Fruit fly (Drosophila melanogaster) whole organism, wandering third instar larva: ENCODE data around the gene PIG-H.

Experiments
- Abd-B ChIP-seq: fragments of >200 bp; optimal IDR thresholded peaks from 2 replicates; lab custom pipeline; 2017; ENCODE audit warnings: missing biosample characterization, missing genetic modification characterization
- CG32264 ChIP-seq: fragments of 200-800 bp; sonication (Bioruptor generic); optimal IDR thresholded peaks from 2 replicates; lab custom pipeline; 2016; ENCODE audit warnings: missing biosample characterization, missing genetic modification characterization
- CG9705 ChIP-seq: fragments of 200-800 bp; sonication (Bioruptor generic); optimal IDR thresholded peaks from 2 replicates; lab custom pipeline; 2018; ENCODE audit warnings: missing biosample characterization, mild to moderate bottlenecking, missing genetic modification characterization
- CrebA ChIP-seq: fragments of 200-800 bp; sonication (Bioruptor generic); optimal IDR thresholded peaks from 2 replicates; lab custom pipeline; 2016; ENCODE audit warnings: missing biosample characterization, mild to moderate bottlenecking, missing genetic modification characterization, borderline replicate concordance
- Dif ChIP-seq: fragments of 200-275, 200-300 bp; sonication (Bioruptor generic); optimal IDR thresholded peaks from 2 replicates; lab custom pipeline; 2018; ENCODE audit warnings: missing biosample characterization, missing genetic modification characterization; ENCODE audit not compliant: partially characterized antibody
- GATAd ChIP-seq: sonication (Bioruptor generic); optimal IDR thresholded peaks from 2 replicates; lab custom pipeline; 2016; ENCODE audit warnings: missing biosample characterization, missing genetic modification characterization
- Hnf4 ChIP-seq: fragments of 200-800 bp; sonication (Bioruptor generic); optimal IDR thresholded peaks from 2 replicates; lab custom pipeline; 2016; ENCODE audit warnings: missing biosample characterization, mild to moderate bottlenecking, missing genetic modification characterization
- Hr78 ChIP-seq: fragments of >200 bp; optimal IDR thresholded peaks from 2 replicates; lab custom pipeline; 2017; ENCODE audit warnings: missing biosample characterization, missing genetic modification characterization
- Hr83 ChIP-seq: fragments of 200-300 bp; sonication (Bioruptor generic); optimal IDR thresholded peaks from 2 replicates; lab custom pipeline; 2016; ENCODE audit warnings: missing biosample characterization, mild to moderate bottlenecking, missing genetic modification characterization, moderate library complexity; ENCODE audit not compliant: poor library complexity, severe bottlenecking
- N ChIP-seq: fragments of >200 bp; optimal IDR thresholded peaks from 2 replicates; lab custom pipeline; 2018; ENCODE audit warnings: missing biosample characterization, missing external identifiers, missing genetic modification characterization
- OdsH ChIP-seq: fragments of 200-800 bp; sonication (Bioruptor generic); optimal IDR thresholded peaks from 2 replicates; lab custom pipeline; 2016; ENCODE audit warnings: missing biosample characterization, mild to moderate bottlenecking, missing genetic modification characterization
- Rel ChIP-seq, 2 experiments: fragments of 200-800 bp; sonication (Bioruptor generic) in 1 of 2; optimal IDR thresholded peaks; 2 replicates in 1 of 2; 3 replicates in 1 of 2; lab custom pipeline; 2016 to 2019; ENCODE audit warnings: mild to moderate bottlenecking in 2 of 2, missing biosample characterization in 2 of 2, missing genetic modification characterization in 2 of 2, moderate library complexity in 1 of 2
- Vsx2 ChIP-seq: fragments of 200-300, 225-300 bp; sonication (Bioruptor generic); optimal IDR thresholded peaks from 2 replicates; lab custom pipeline; 2018; ENCODE audit warnings: missing biosample characterization, missing genetic modification characterization; ENCODE audit not compliant: partially characterized antibody
- br ChIP-seq: fragments of 200-800 bp; sonication (Bioruptor generic); optimal IDR thresholded peaks from 2 replicates; lab custom pipeline; 2016; ENCODE audit warnings: missing biosample characterization, missing genetic modification characterization
- brk ChIP-seq: fragments of 200-800 bp; sonication (Bioruptor generic); optimal IDR thresholded peaks from 2 replicates; lab custom pipeline; 2016; ENCODE audit warnings: missing biosample characterization, mild to moderate bottlenecking, missing genetic modification characterization
- dl ChIP-seq, 2 experiments: fragments of 175-275, 200-275 bp in 1 of 2; fragments of 200-275 bp in 1 of 2; sonication (Bioruptor generic); optimal IDR thresholded peaks; lab custom pipeline; 2018; ENCODE audit warnings: mild to moderate bottlenecking in 2 of 2, missing biosample characterization in 2 of 2, missing genetic modification characterization in 2 of 2, moderate library complexity in 2 of 2; ENCODE audit not compliant: partially characterized antibody in 2 of 2, insufficient read depth in 1 of 2
- dmrt93B ChIP-seq: fragments of 200-800 bp; sonication (Bioruptor generic); optimal IDR thresholded peaks from 2 replicates; lab custom pipeline; 2018; ENCODE audit warnings: missing biosample characterization, mild to moderate bottlenecking, missing genetic modification characterization
- ey ChIP-seq: fragments of 200-800 bp; sonication (Bioruptor generic); optimal IDR thresholded peaks from 2 replicates; lab custom pipeline; 2016; ENCODE audit warnings: missing biosample characterization, missing genetic modification characterization
- foxo ChIP-seq, 2 experiments: fragments of 200-800 bp; sonication (Bioruptor generic); optimal IDR thresholded peaks; 2 replicates in 1 of 2; 3 replicates in 1 of 2; lab custom pipeline; 2016 to 2017; ENCODE audit warnings: missing biosample characterization in 2 of 2, missing genetic modification characterization in 2 of 2
- fru ChIP-seq: fragments of 200-800 bp; sonication (Bioruptor generic); optimal IDR thresholded peaks from 3 replicates; lab custom pipeline; 2016; ENCODE audit warnings: missing biosample characterization, mild to moderate bottlenecking, missing genetic modification characterization
- h ChIP-seq: fragments of 200-800 bp; sonication (Bioruptor generic); optimal IDR thresholded peaks from 3 replicates; lab custom pipeline; 2016; ENCODE audit warnings: missing biosample characterization, mild to moderate bottlenecking, missing genetic modification characterization
- jim ChIP-seq: fragments of 175-275, 200-325 bp; sonication (Bioruptor generic); optimal IDR thresholded peaks from 2 replicates; lab custom pipeline; 2016; ENCODE audit warnings: missing biosample characterization, mild to moderate bottlenecking, missing genetic modification characterization
- psq ChIP-seq: fragments of 200-800 bp; sonication (Bioruptor generic); optimal IDR thresholded peaks from 3 replicates; lab custom pipeline; 2017; ENCODE audit warnings: missing biosample characterization, mild to moderate bottlenecking, missing genetic modification characterization, moderate library complexity
- rgr ChIP-seq: fragments of 200-800 bp; sonication (Bioruptor generic); optimal IDR thresholded peaks from 3 replicates; lab custom pipeline; 2016; ENCODE audit warnings: missing biosample characterization, mild to moderate bottlenecking, missing genetic modification characterization
- sage ChIP-seq: fragments of 200-800 bp; sonication (Bioruptor generic); optimal IDR thresholded peaks from 2 replicates; lab custom pipeline; 2016; ENCODE audit warnings: missing biosample characterization, mild to moderate bottlenecking, missing genetic modification characterization
- sv ChIP-seq: fragments of 200-800 bp; sonication (Bioruptor generic); optimal IDR thresholded peaks from 3 replicates; lab custom pipeline; 2016; ENCODE audit warnings: missing biosample characterization, missing genetic modification characterization
- tai ChIP-seq: sonication (Bioruptor generic); optimal IDR thresholded peaks from 2 replicates; lab custom pipeline; 2016; ENCODE audit warnings: missing biosample characterization, missing genetic modification characterization
- usp ChIP-seq: fragments of >200 bp; optimal IDR thresholded peaks from 2 replicates; lab custom pipeline; 2017; ENCODE audit warnings: missing biosample characterization, missing genetic modification characterization
- woc ChIP-seq: sonication (Bioruptor generic); optimal IDR thresholded peaks from 2 replicates; lab custom pipeline; 2016; ENCODE audit warnings: missing biosample characterization, mild to moderate bottlenecking, missing genetic modification characterization

The PIG-H gene

DNA sequence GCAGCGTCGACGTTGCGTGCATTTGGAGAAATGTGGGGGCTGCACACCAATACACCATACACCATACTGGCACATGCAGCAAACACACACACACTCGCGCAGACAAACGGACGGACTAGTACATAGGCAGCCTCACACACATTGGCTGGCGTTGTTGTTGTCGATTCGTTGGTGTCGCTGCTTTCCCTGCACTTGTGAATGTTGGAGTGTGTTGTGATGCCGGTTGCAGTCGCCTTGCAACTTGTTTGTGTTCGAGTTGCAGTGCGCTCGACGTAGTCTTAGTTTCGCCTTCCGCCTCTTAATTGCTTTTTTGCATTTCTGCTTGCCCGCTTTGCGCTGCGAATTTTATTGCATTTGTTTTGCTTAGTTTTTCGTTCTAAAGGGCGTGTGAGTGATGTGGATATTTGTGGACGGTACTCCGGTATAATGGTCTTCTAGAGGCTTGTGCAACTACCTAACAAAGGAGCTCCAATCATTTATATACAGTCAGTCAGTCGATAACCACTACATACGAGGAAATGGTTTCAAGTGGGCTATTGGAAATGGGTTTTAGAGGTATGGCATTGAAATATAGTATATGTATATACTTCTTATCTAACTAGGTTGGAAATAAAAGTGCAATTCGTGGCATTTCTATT is 36.0 kb upstream of the PIG-H start:
- peak; percentile 57 for TF ChIP-seq CrebA (GFP tag; lab: Kevin White, UChicago)
- TF ChIP-seq Rel (GFP tag; optimal IDR thresholded peaks at IDR 0.05; lab: Kevin White, UChicago) = no peak
- TF ChIP-seq Rel (tag; optimal IDR thresholded peaks at IDR 0.05; lab: Kevin White, UChicago) = peak; percentile 34
- TF ChIP-seq rgr = no peak
- peak; percentile 8 for TF ChIP-seq Dif
- peak; percentile 48 to 65 for TF ChIP-seq dl (GFP tag; optimal IDR thresholded peaks at IDR 0.05; lab: Kevin White, UChicago; ENCODE audit: insufficient read depth in 1 of 2, partially characterized antibody in 2 of 2)
- no peak for TF ChIP-seq psq
- no peak for TF ChIP-seq dmrt93B (GFP tag; lab: Kevin White, UChicago)
- peak; percentile 73 for TF ChIP-seq N (GFP tag; lab: Kevin White, UChicago)

DNA sequence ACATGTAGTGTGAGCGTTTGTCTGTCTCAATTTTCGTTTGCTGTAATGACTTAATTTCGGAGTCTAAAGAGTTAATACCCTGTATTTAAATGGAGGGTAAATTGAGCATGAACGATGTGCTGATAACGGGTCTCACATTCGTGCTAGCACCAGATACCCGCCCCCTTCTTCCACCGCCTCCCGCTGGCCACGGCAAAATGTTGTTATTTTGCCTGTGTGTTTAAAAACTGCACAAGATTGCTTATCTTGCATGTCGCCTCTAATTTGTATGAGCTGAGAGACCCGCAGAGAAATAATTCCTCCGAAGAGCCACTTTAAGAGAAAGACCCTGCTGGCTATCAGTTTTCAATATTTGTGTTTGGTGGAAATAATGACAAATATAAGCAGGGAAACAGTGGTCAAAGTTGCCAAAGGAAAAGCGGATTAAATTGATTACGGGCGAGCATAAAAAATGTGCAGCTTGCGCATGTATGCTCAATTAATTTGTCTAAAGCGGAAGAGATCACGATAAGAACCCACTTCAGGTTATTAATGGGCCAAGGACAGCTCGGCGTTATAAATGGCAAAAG is 34.8 kb upstream of the PIG-H start:
- TF ChIP-seq ey (GFP tag; lab: Kevin White, UChicago) (no peak), jim (GFP tag; lab: Kevin White, UChicago) (no peak), N (GFP tag; lab: Kevin White, UChicago) (no peak), GATAd (GFP tag; lab: Kevin White, UChicago) (no peak), Vsx2 (GFP tag; lab: Kevin White, UChicago) (no peak), br (GFP tag; lab: Kevin White, UChicago) (peak; percentile 29), Rel (GFP tag; optimal IDR thresholded peaks at IDR 0.05; lab: Kevin White, UChicago) (no peak), Rel (tag; optimal IDR thresholded peaks at IDR 0.05; lab: Kevin White, UChicago) (no peak), Hr83 (GFP tag; lab: Kevin White, UChicago) (no peak), Hr78 (GFP tag; lab: Kevin White, UChicago) (no peak), tai (GFP tag; lab: Kevin White, UChicago) (no peak), Dif (peak; percentile 60), dmrt93B (GFP tag; lab: Kevin White, UChicago) (no peak), fru (GFP tag; lab: Kevin White, UChicago) (peak; percentile 23), h (no peak), sage (no peak), CG32264 (GFP tag; lab: Kevin White, UChicago) (no peak), foxo (GFP tag; optimal IDR thresholded peaks at IDR 0.05; lab: Kevin White, UChicago) (no peak), CG9705 (GFP tag; lab: Kevin White, UChicago) (no peak), brk (GFP tag; lab: Kevin White, UChicago) (no peak), dl (GFP tag; optimal IDR thresholded peaks at IDR 0.05; lab: Kevin White, UChicago; ENCODE audit: insufficient read depth in 1 of 2, partially characterized antibody in 2 of 2) (no peak), Abd-B (GFP tag; lab: Kevin White, UChicago) (no peak), OdsH (GFP tag; lab: Kevin White, UChicago) (no peak), sv (no peak), CrebA (GFP tag; lab: Kevin White, UChicago) (no peak), Hnf4 (GFP tag; lab: Kevin White, UChicago) (no peak), psq (peak; percentile 33)

DNA sequence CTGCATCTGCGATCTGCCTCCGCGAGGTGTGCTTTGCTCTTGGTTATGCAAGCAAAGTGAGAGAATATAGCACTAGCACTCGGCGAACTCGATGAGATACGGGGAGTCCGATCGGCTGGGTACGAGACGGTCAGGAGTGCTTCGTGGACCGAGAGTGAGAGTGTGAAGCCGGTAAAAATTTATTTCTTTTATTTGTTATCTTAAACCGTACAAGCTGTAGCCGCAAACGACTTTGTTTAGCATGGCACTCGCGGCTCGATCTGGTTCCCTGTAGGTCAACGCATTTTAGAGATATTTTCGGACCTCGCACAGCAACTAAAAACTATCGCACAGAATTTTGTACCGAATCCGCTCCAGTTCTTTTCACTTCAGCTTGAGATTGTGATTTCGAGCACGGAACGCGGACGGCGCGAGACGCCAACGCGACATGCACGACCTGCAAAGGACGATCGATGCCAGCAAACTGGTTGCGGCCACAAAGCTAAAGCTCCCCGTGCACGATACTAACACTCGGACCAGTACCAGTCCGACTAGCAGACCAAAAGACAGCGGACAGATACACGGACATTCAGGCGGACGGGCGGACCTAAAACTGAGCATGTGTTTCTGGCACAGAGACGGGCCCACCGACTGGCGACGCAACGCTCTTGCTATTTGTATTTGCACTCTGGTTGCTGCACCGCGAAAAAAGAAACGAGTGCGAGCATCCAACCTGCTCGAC is 32.9 kb upstream of the PIG-H start:
- peak; percentile 77 for TF ChIP-seq Dif
- TF ChIP-seq dl (GFP tag; optimal IDR thresholded peaks at IDR 0.05; lab: Kevin White, UChicago; ENCODE audit: insufficient read depth in 1 of 2, partially characterized antibody in 2 of 2) = peak in 1 of 2 experiments; percentile 13
- TF ChIP-seq CG9705 (GFP tag; lab: Kevin White, UChicago) = no peak
- TF ChIP-seq Vsx2 (GFP tag; lab: Kevin White, UChicago) = peak; percentile 62

DNA sequence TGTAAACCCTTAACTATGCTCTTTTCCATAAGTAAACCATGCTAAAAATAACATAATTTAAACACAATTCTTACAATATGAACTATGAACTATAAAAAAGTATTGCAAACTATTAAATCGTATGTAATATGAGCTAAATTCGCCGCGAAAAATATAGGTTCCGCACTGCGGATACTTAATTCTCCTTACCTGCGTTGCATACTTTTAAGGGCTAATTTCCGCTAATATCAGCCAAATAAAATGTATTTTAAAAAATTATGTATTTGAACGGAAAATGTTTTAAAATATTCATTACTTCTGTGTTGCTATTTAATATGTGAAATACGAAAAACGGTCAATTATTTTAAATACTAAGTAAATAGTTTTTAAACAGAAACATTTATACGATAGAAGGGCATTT is 32.3 kb upstream of the PIG-H start, which contains the start of gene dsx:
TSS of gene dsx (minus strand) at position 62 of the 400 bp plus-strand sequence.
- no peak for TF ChIP-seq Hnf4 (GFP tag; lab: Kevin White, UChicago)
- TF ChIP-seq psq = peak; percentile 24
- no peak for TF ChIP-seq GATAd (GFP tag; lab: Kevin White, UChicago)
- TF ChIP-seq dmrt93B (GFP tag; lab: Kevin White, UChicago) = peak; percentile 40
- TF ChIP-seq CG9705 (GFP tag; lab: Kevin White, UChicago) = peak; percentile 31
- TF ChIP-seq usp = no peak
- TF ChIP-seq rgr = no peak
- peak; percentile 60 for TF ChIP-seq woc (GFP tag; lab: Kevin White, UChicago)
